Fruit fly (Drosophila melanogaster) S2 (cell line): Measurements from ENCODE around the gene Sb.

Source experiments
- CG8478 ChIP-seq: fragments of >200 bp; optimal IDR thresholded peaks from 2 replicates; lab custom pipeline; 2018
- CTCF ChIP-seq, 2 experiments: fragments of >200 bp; optimal IDR thresholded peaks; 2 replicates each; lab custom pipeline; 2018

Sb gene

DNA sequence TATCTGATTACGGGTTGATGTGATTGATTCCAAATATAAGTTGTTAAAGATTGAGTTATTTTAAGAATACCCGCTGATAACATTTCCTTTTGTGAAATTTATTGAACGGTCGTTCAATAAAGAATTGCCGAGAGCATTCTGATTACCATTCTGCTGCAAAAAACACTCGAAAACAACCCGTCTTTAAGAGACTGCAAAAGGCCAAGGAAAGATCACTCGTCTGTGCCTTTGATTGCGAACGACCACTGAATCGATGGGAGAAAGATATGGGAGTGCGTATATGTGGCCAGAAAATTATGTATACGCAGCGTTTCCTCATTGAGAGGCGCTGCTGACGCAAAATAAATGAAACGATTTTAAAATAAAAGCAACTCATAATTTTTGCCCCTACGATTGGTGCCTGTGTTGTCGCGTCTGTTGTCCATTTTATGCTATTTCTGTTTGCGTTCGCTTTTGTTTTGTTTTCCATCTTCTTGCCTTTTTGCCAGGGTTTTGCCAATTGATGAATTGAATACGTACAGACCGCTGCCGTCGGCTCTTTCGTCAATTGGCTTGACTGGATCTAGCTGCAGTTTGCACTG, 74.3 kb downstream of the Sb start:
- TF ChIP-seq CG8478 (lab: Kevin White, UChicago) (no peak), CTCF (optimal IDR thresholded peaks at IDR 0.05; lab: Kevin White, UChicago) (no peak)

dm6 chr3R:16190782-16191181, 74.8 kb downstream of the Sb start:
- no peak for TF ChIP-seq CG8478 (lab: Kevin White, UChicago)
- TF ChIP-seq CTCF (optimal IDR thresholded peaks at IDR 0.05; lab: Kevin White, UChicago) = no peak
